Worm (Caenorhabditis elegans): Measurements from ENCODE around the gene dmd-7.

dmd-7 gene

ce11 chrV:6212566-6212965 is 34.2 kb upstream of the dmd-7 start:
- no peak for TF ChIP-seq ceh-44 (GFP tag; IDR thresholded peaks at IDR 0.05)
- peak in 1 of 2 experiments; percentile 95 for TF ChIP-seq unc-62 (GFP tag; optimal IDR thresholded peaks at IDR 0.05 in 1 of 2)
- TF ChIP-seq unc-62 (tag; optimal IDR thresholded peaks at IDR 0.05), result no peak
- no peak for TF ChIP-seq nhr-237 (tag; optimal IDR thresholded peaks at IDR 0.05)
- TF ChIP-seq hlh-30 (tag; optimal IDR thresholded peaks at IDR 0.05; ENCODE audit: insufficient read depth), result peak; percentile 29

ce11 chrV:6213216-6213735 is 33.5 kb upstream of the dmd-7 start:
- TF ChIP-seq mxl-3 (GFP tag; optimal IDR thresholded peaks at IDR 0.05), result no peak
- peak in 1 of 2 experiments; percentile 43 for TF ChIP-seq mdl-1 (tag; optimal IDR thresholded peaks at IDR 0.05)
- TF ChIP-seq unc-62 (GFP tag; optimal IDR thresholded peaks at IDR 0.05 in 1 of 2), result peak in 1 of 2 experiments; percentile 94
- no peak for TF ChIP-seq unc-62 (tag; optimal IDR thresholded peaks at IDR 0.05)
- no peak for TF ChIP-seq zag-1 (tag; optimal IDR thresholded peaks at IDR 0.05)
- TF ChIP-seq lsy-2 (tag; optimal IDR thresholded peaks at IDR 0.05), result peak in 1 of 2 experiments; percentile 6
- TF ChIP-seq nhr-28 (tag; optimal IDR thresholded peaks at IDR 0.05), result peak; percentile 53
- no peak for TF ChIP-seq fkh-10 (GFP tag; optimal IDR thresholded peaks at IDR 0.05)
- TF ChIP-seq mdt-29 (GFP tag; IDR thresholded peaks at IDR 0.05), result no peak
- no peak for TF ChIP-seq arid-1 (GFP tag; conservative IDR thresholded peaks at IDR 0.05)

ce11 chrV:6213845-6214244 is 32.9 kb upstream of the dmd-7 start:
- TF ChIP-seq nhr-48 (tag; optimal IDR thresholded peaks at IDR 0.05), result peak; percentile 26
- TF ChIP-seq daf-16 (GFP tag; optimal IDR thresholded peaks at IDR 0.05), result no peak
- peak; percentile 46 for TF ChIP-seq daf-16 (tag; optimal IDR thresholded peaks at IDR 0.05)
- TF ChIP-seq ceh-28 (tag; optimal IDR thresholded peaks at IDR 0.05), result peak; percentile 4
- peak; percentile 35 for TF ChIP-seq nhr-28 (tag; optimal IDR thresholded peaks at IDR 0.05)
- peak; percentile 79 for TF ChIP-seq hmg-1.1 (GFP tag; IDR thresholded peaks at IDR 0.05)
- no peak for TF ChIP-seq F26F4.8 (GFP tag; conservative IDR thresholded peaks at IDR 0.05)
- peak; percentile 39; the same call in 1 of the 2 replicates for TF ChIP-seq nhr-42 (GFP tag; IDR thresholded peaks at IDR 0.05)
- TF ChIP-seq mes-2 (tag; optimal IDR thresholded peaks at IDR 0.05; ENCODE audit: poor library complexity, severe bottlenecking), result peak; percentile 66
- peak; percentile 35 for TF ChIP-seq ztf-7 (tag; optimal IDR thresholded peaks at IDR 0.05)
- no peak for TF ChIP-seq lin-13 (GFP tag; optimal IDR thresholded peaks at IDR 0.05)
- TF ChIP-seq dmd-9 (GFP tag; IDR thresholded peaks at IDR 0.05), result no peak
- TF ChIP-seq lsy-2 (tag; optimal IDR thresholded peaks at IDR 0.05), result peak in 1 of 2 experiments; percentile 68
- TF ChIP-seq php-3 (GFP tag; IDR thresholded peaks at IDR 0.05), result no peak
- 0 out of 2 replicates have a peak, but pooled peaks have one; percentile 38 for TF ChIP-seq mdt-29 (GFP tag; IDR thresholded peaks at IDR 0.05)
- no peak for TF ChIP-seq gei-8 (GFP tag; optimal IDR thresholded peaks at IDR 0.05)
- peak; percentile 79 to 81 for TF ChIP-seq mdl-1 (tag; optimal IDR thresholded peaks at IDR 0.05)
- TF ChIP-seq lin-15B (tag; optimal IDR thresholded peaks at IDR 0.05), result no peak
- peak; percentile 70 for TF ChIP-seq mep-1 (tag; optimal IDR thresholded peaks at IDR 0.05)
- TF ChIP-seq vab-7 (GFP tag; IDR thresholded peaks at IDR 0.05), result no peak
- no peak for TF ChIP-seq ceh-44 (GFP tag; IDR thresholded peaks at IDR 0.05)
- TF ChIP-seq attf-4 (tag; optimal IDR thresholded peaks at IDR 0.05), result no peak
- no peak for TF ChIP-seq Y75B8A.6 (GFP tag; IDR thresholded peaks at IDR 0.05)
- TF ChIP-seq dmd-6 (GFP tag; IDR thresholded peaks at IDR 0.05), result peak; percentile 33
- TF ChIP-seq nhr-102 (tag; optimal IDR thresholded peaks at IDR 0.05), result no peak
- TF ChIP-seq F10B5.3 (tag; optimal IDR thresholded peaks at IDR 0.05), result no peak
- 0 out of 2 replicates have a peak, but pooled peaks have one; percentile 28 for TF ChIP-seq ceh-20 (GFP tag; IDR thresholded peaks at IDR 0.05)
- TF ChIP-seq pqm-1 (tag; optimal IDR thresholded peaks at IDR 0.05), result no peak
- TF ChIP-seq dpl-1 (GFP tag; optimal IDR thresholded peaks at IDR 0.05), result peak; percentile 37
- peak; percentile 4 for TF ChIP-seq fos-1 (tag; optimal IDR thresholded peaks at IDR 0.05)
- peak in 1 of 2 experiments; percentile 41 for TF ChIP-seq hif-1 (tag; optimal IDR thresholded peaks at IDR 0.05)
- 0 out of 2 replicates have a peak, but pooled peaks have one; percentile 10 for TF ChIP-seq egl-43 (GFP tag; IDR thresholded peaks at IDR 0.05)
- TF ChIP-seq rbr-2 (tag; optimal IDR thresholded peaks at IDR 0.05), result peak; percentile 56
- no peak for TF ChIP-seq T26A8.4 (GFP tag; IDR thresholded peaks at IDR 0.05)
- TF ChIP-seq F37D6.2 (tag; optimal IDR thresholded peaks at IDR 0.05), result no peak
- TF ChIP-seq mxl-3 (GFP tag; optimal IDR thresholded peaks at IDR 0.05), result peak; percentile 71
- no peak for TF ChIP-seq ceh-32 (tag; optimal IDR thresholded peaks at IDR 0.05; ENCODE audit: poor library complexity)
- no peak for TF ChIP-seq F49E8.2 (tag; optimal IDR thresholded peaks at IDR 0.05; ENCODE audit: borderline replicate concordance)
